Worm (Caenorhabditis elegans) whole organism, late embryonic: Measurements from ENCODE around the gene cdf-1.

ENCODE experiments used
- ahr-1 ChIP-seq: sonication (generic microtip); optimal IDR thresholded peaks from 2 replicates; lab custom pipeline; 2016; ENCODE audit warnings: missing genetic modification characterization, missing compliant biosample characterization
- ceh-30 ChIP-seq: fragments of 150-350 bp; optimal IDR thresholded peaks from 2 replicates; lab custom pipeline; 2014; ENCODE audit warnings: missing biosample characterization, missing genetic modification characterization
- ceh-9 ChIP-seq: sonication (generic microtip); optimal IDR thresholded peaks from 2 replicates; lab custom pipeline; 2016; ENCODE audit warnings: mild to moderate bottlenecking, missing genetic modification characterization, inconsistent platforms, missing compliant biosample characterization
- elt-4 ChIP-seq: sonication (generic microtip); optimal IDR thresholded peaks from 2 replicates; lab custom pipeline; 2016; ENCODE audit warnings: missing genetic modification characterization, missing compliant biosample characterization
- pqm-1 ChIP-seq: sonication (generic microtip); optimal IDR thresholded peaks from 2 replicates; lab custom pipeline; 2016; ENCODE audit warnings: missing genetic modification characterization, missing compliant biosample characterization
- tbx-2 ChIP-seq: sonication (generic microtip); optimal IDR thresholded peaks from 2 replicates; lab custom pipeline; 2016; ENCODE audit warnings: missing genetic modification characterization, missing compliant biosample characterization
- ttx-3 ChIP-seq: sonication (generic microtip); optimal IDR thresholded peaks from 2 replicates; lab custom pipeline; 2016; ENCODE audit warnings: missing genetic modification reagents, missing genetic modification characterization, missing compliant biosample characterization

- TF ChIP-seq tbx-2 (tag; lab: Kevin White, UChicago) (no peak), ahr-1 (tag; lab: Kevin White, UChicago) (no peak), pqm-1 (tag; lab: Kevin White, UChicago) (peak; percentile 18), elt-4 (tag; lab: Kevin White, UChicago) (no peak), ceh-30 (tag; lab: Kevin White, UChicago) (no peak), ceh-9 (tag; lab: Kevin White, UChicago) (no peak), ttx-3 (tag; lab: Kevin White, UChicago) (no peak)
Observed at ce11 chrX:6518537-6518936, 13.6 kb upstream of the cdf-1 start, which contains the start of gene ets-4.
